Fruit fly (Drosophila melanogaster): ENCODE results near the gene CG15136.

The CG15136 gene

dm6 chr2L:17048181-17048580 lies at the start of gene CG15136:
Gene CG15136, minus strand, starts transcription at chr2L:17048281.
- TF ChIP-seq CTCF (optimal IDR thresholded peaks at IDR 0.05) (no peak), CG8478 (optimal IDR thresholded peaks at IDR 0.05) (no peak)

DNA sequence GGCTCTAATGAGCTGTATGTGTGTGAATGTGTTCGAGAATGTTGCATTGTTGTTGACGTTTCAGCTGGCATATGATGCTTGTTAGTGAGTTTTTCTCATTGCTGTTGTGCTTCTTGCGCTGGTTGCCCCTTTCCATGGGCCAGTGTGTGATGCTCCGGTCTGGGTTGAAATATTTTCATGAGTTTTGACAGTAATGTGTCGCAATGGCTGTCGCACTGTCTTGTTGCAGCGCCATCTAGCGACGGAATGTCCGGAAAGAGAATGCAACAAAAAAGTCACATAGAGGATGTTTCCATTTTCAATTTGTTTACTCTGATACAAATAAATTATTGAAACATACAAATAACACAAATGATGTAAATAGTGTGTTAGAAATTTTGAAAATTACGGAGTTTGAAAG lies 44.7 kb upstream of the CG15136 start:
- TF ChIP-seq CTCF (optimal IDR thresholded peaks at IDR 0.05) (peak; percentile 56 to 63), CG8478 (optimal IDR thresholded peaks at IDR 0.05) (no peak)

- TF ChIP-seq CTCF (optimal IDR thresholded peaks at IDR 0.05) (no peak), CG8478 (optimal IDR thresholded peaks at IDR 0.05) (no peak)
Observed at dm6 chr2L:17087341-17087740, 39.3 kb upstream of the CG15136 start, which contains the start of gene CG12620. Gene CG12620, plus strand, starts transcription at chr2L:17087641.

- TF ChIP-seq CTCF (optimal IDR thresholded peaks at IDR 0.05) (no peak), CG8478 (optimal IDR thresholded peaks at IDR 0.05) (no peak)
Observed at dm6 chr2L:17051835-17052234, 3.8 kb upstream of the CG15136 start.

DNA sequence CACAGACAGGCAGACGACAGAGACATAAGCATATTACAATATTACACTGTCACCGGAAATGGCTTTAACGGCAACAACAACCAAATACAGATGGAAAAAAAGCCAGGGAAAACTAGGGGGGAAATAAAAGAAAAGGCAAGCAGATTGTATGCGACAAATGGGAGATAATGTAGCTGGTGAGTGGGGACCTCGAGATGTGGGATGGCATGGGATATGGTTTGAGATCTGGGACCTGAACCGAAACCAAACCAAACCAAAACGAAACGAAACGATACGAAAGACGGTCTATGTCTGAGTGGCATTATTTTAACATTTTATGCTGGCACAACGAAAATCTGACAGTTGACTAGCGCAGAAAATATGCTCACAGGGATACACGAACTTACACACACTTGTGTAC lies 6.9 kb downstream of the CG15136 start:
- TF ChIP-seq CG8478 (optimal IDR thresholded peaks at IDR 0.05): no peak
- TF ChIP-seq CTCF (optimal IDR thresholded peaks at IDR 0.05): no peak

- no peak for TF ChIP-seq CG8478 (optimal IDR thresholded peaks at IDR 0.05)
- no peak for TF ChIP-seq CTCF (optimal IDR thresholded peaks at IDR 0.05)
Observed at dm6 chr2L:17027503-17027902, 20.6 kb downstream of the CG15136 start.

DNA sequence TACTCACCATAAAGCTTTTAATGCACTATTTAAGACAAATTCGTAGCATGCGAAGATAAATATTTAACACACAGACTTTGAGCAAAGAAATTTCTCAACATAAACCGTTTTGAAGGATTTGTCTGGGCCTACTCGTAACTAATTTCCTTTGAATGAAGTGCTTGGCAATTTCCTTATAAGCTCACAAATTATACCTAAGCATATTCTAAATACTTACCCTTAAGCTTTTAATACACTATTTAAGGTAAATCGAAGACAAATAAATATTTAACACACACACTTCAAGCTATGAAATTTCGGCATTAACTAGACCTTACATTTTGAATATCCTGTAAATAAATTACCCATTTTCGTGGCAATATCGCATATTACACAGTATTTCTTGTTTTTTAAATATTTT lies 33.5 kb downstream of the CG15136 start, which contains the start of gene CG6304:
TSS of gene CG6304 (minus strand) at position 101 of the 400 bp plus-strand sequence.
- TF ChIP-seq CG8478 (optimal IDR thresholded peaks at IDR 0.05) (no peak), CTCF (optimal IDR thresholded peaks at IDR 0.05) (no peak)
